Worm (Caenorhabditis elegans) whole organism, midembryonic: Measurements from ENCODE around the gene Y49G5B.1.

Experiments
- T22C8.4 ChIP-seq: fragments of 200-800 bp; sonication (Bioruptor generic); IDR thresholded peaks from 2 replicates; pipeline ENCODE4 v1.3.6; 2022; ENCODE audit warnings: missing genetic modification characterization, missing compliant biosample characterization
- cog-1 ChIP-seq: sonication (generic microtip); optimal IDR thresholded peaks from 2 replicates; lab custom pipeline; 2016; ENCODE audit warnings: missing genetic modification characterization, missing compliant biosample characterization
- flt-1 ChIP-seq: fragments of 200-800 bp; sonication (Bioruptor generic); IDR thresholded peaks from 2 replicates; pipeline ENCODE4 v1.3.6; 2022; ENCODE audit warnings: missing genetic modification characterization, missing compliant biosample characterization
- klf-2 ChIP-seq: fragments of 200-800 bp; sonication (Bioruptor generic); conservative IDR thresholded peaks from 2 replicates; pipeline ENCODE4 v1.3.6; 2022; ENCODE audit warnings: missing genetic modification reagents, missing genetic modification characterization, missing compliant biosample characterization
- med-1 ChIP-seq: sonication (generic microtip); optimal IDR thresholded peaks from 2 replicates; lab custom pipeline; 2017; ENCODE audit warnings: missing genetic modification characterization, mild to moderate bottlenecking, missing compliant biosample characterization, antibody characterized with exemption, missing genetic modification reagents; ENCODE audit not compliant: insufficient read depth
- ref-1 ChIP-seq: fragments of 200-800 bp; sonication (Bioruptor generic); conservative IDR thresholded peaks from 2 replicates; pipeline ENCODE4 v1.3.6; 2022; ENCODE audit warnings: missing genetic modification reagents, missing genetic modification characterization, missing compliant biosample characterization
- tab-1 ChIP-seq: fragments of 200-800 bp; sonication (Bioruptor generic); IDR thresholded peaks from 2 replicates; pipeline ENCODE4 v1.3.6; 2022; ENCODE audit warnings: missing genetic modification characterization, missing compliant biosample characterization
- ztf-23 ChIP-seq: fragments of 200-800 bp; sonication (Bioruptor generic); IDR thresholded peaks from 2 replicates; pipeline ENCODE4 v1.3.6; 2022; ENCODE audit warnings: missing genetic modification reagents, missing genetic modification characterization, missing compliant biosample characterization
- ztf-29 ChIP-seq: fragments of 200-800 bp; sonication (Bioruptor generic); IDR thresholded peaks from 2 replicates; pipeline ENCODE4 v1.3.6; 2022; ENCODE audit warnings: missing genetic modification reagents, missing genetic modification characterization, missing compliant biosample characterization

Y49G5B.1 gene

ce11 chrV:5223044-5223443, at the start of gene Y49G5B.1:
Gene Y49G5B.1, plus strand, starts transcription at chrV:5223367.
- TF ChIP-seq ref-1 (no peak), tab-1 (GFP tag; lab: Robert Waterston, UW) (no peak), T22C8.4 (no peak), klf-2 (GFP tag; lab: Robert Waterston, UW) (no peak), ztf-29 (GFP tag; lab: Robert Waterston, UW) (no peak), med-1 (GFP tag; lab: Kevin White, UChicago) (no peak), ztf-23 (GFP tag; lab: Robert Waterston, UW) (no peak), flt-1 (GFP tag; lab: Robert Waterston, UW) (no peak), cog-1 (tag; lab: Kevin White, UChicago) (no peak)

ce11 chrV:5177209-5177608, 46.0 kb upstream of the Y49G5B.1 start, which contains the start of gene ugt-51:
Gene ugt-51, minus strand, starts transcription at chrV:5177309.
- TF ChIP-seq cog-1 (tag; lab: Kevin White, UChicago) = no peak

ce11 chrV:5178051-5178450, 45.1 kb upstream of the Y49G5B.1 start:
- TF ChIP-seq med-1 (GFP tag; lab: Kevin White, UChicago) = no peak
- TF ChIP-seq klf-2 (GFP tag; lab: Robert Waterston, UW) = no peak
- TF ChIP-seq ztf-29 (GFP tag; lab: Robert Waterston, UW) = no peak
- TF ChIP-seq tab-1 (GFP tag; lab: Robert Waterston, UW) = no peak
- TF ChIP-seq flt-1 (GFP tag; lab: Robert Waterston, UW) = no peak
- TF ChIP-seq cog-1 (tag; lab: Kevin White, UChicago) = no peak
- TF ChIP-seq ztf-23 (GFP tag; lab: Robert Waterston, UW) = no peak
- TF ChIP-seq T22C8.4 = no peak
- no peak for TF ChIP-seq ref-1

- TF ChIP-seq T22C8.4 = no peak
- no peak for TF ChIP-seq ztf-29 (GFP tag; lab: Robert Waterston, UW)
- no peak for TF ChIP-seq med-1 (GFP tag; lab: Kevin White, UChicago)
- no peak for TF ChIP-seq ref-1
- TF ChIP-seq flt-1 (GFP tag; lab: Robert Waterston, UW) = no peak
- no peak for TF ChIP-seq tab-1 (GFP tag; lab: Robert Waterston, UW)
- TF ChIP-seq cog-1 (tag; lab: Kevin White, UChicago) = no peak
- no peak for TF ChIP-seq klf-2 (GFP tag; lab: Robert Waterston, UW)
- TF ChIP-seq ztf-23 (GFP tag; lab: Robert Waterston, UW) = no peak
Measured at ce11 chrV:5181612-5182011, 41.6 kb upstream of the Y49G5B.1 start, which contains the start of gene C03A7.2. Gene C03A7.2, plus strand, starts transcription at chrV:5181912.

ce11 chrV:5192501-5192900, 30.7 kb upstream of the Y49G5B.1 start, which contains the start of gene C03A7.13:
Gene C03A7.13, minus strand, starts transcription at chrV:5192543.
- TF ChIP-seq ztf-23 (GFP tag; lab: Robert Waterston, UW) (no peak), med-1 (GFP tag; lab: Kevin White, UChicago) (no peak), T22C8.4 (no peak), cog-1 (tag; lab: Kevin White, UChicago) (no peak), ref-1 (no peak), ztf-29 (GFP tag; lab: Robert Waterston, UW) (no peak), tab-1 (GFP tag; lab: Robert Waterston, UW) (no peak), flt-1 (GFP tag; lab: Robert Waterston, UW) (no peak), klf-2 (GFP tag; lab: Robert Waterston, UW) (no peak)

- TF ChIP-seq ref-1 = no peak
- TF ChIP-seq klf-2 (GFP tag; lab: Robert Waterston, UW) = 0 out of 2 replicates have a peak, but pooled peaks have one; percentile 18
- TF ChIP-seq tab-1 (GFP tag; lab: Robert Waterston, UW) = no peak
- TF ChIP-seq flt-1 (GFP tag; lab: Robert Waterston, UW) = no peak
Measured at ce11 chrV:5194508-5194907, 28.7 kb upstream of the Y49G5B.1 start, which contains the start of gene abu-8. Gene abu-8, minus strand, starts transcription at chrV:5194608.

ce11 chrV:5198240-5198639, 24.9 kb upstream of the Y49G5B.1 start, which contains the start of gene Y47A7.2:
Gene Y47A7.2, minus strand, starts transcription at chrV:5198340.
- no peak for TF ChIP-seq ref-1
- TF ChIP-seq flt-1 (GFP tag; lab: Robert Waterston, UW) = no peak
- no peak for TF ChIP-seq med-1 (GFP tag; lab: Kevin White, UChicago)
- no peak for TF ChIP-seq tab-1 (GFP tag; lab: Robert Waterston, UW)
- no peak for TF ChIP-seq ztf-23 (GFP tag; lab: Robert Waterston, UW)
- no peak for TF ChIP-seq ztf-29 (GFP tag; lab: Robert Waterston, UW)
- TF ChIP-seq cog-1 (tag; lab: Kevin White, UChicago) = no peak
- no peak for TF ChIP-seq klf-2 (GFP tag; lab: Robert Waterston, UW)
- TF ChIP-seq T22C8.4 = no peak

- no peak for TF ChIP-seq ref-1
- no peak for TF ChIP-seq ztf-23 (GFP tag; lab: Robert Waterston, UW)
- no peak for TF ChIP-seq cog-1 (tag; lab: Kevin White, UChicago)
- no peak for TF ChIP-seq klf-2 (GFP tag; lab: Robert Waterston, UW)
- TF ChIP-seq tab-1 (GFP tag; lab: Robert Waterston, UW) = no peak
- no peak for TF ChIP-seq med-1 (GFP tag; lab: Kevin White, UChicago)
- TF ChIP-seq flt-1 (GFP tag; lab: Robert Waterston, UW) = no peak
- no peak for TF ChIP-seq T22C8.4
- TF ChIP-seq ztf-29 (GFP tag; lab: Robert Waterston, UW) = no peak
Measured at ce11 chrV:5200188-5200587, 23.0 kb upstream of the Y49G5B.1 start.

ce11 chrV:5201706-5202105, 21.5 kb upstream of the Y49G5B.1 start:
- TF ChIP-seq ztf-29 (GFP tag; lab: Robert Waterston, UW) (no peak), tab-1 (GFP tag; lab: Robert Waterston, UW) (no peak), klf-2 (GFP tag; lab: Robert Waterston, UW) (no peak), T22C8.4 (no peak), cog-1 (tag; lab: Kevin White, UChicago) (no peak), ztf-23 (GFP tag; lab: Robert Waterston, UW) (no peak), flt-1 (GFP tag; lab: Robert Waterston, UW) (no peak)

- TF ChIP-seq cog-1 (tag; lab: Kevin White, UChicago) (no peak), ztf-23 (GFP tag; lab: Robert Waterston, UW) (no peak), T22C8.4 (no peak), tab-1 (GFP tag; lab: Robert Waterston, UW) (no peak), ztf-29 (GFP tag; lab: Robert Waterston, UW) (no peak), flt-1 (GFP tag; lab: Robert Waterston, UW) (no peak), klf-2 (GFP tag; lab: Robert Waterston, UW) (no peak), ref-1 (no peak), med-1 (GFP tag; lab: Kevin White, UChicago) (no peak)
Measured at ce11 chrV:5203643-5204042, 19.5 kb upstream of the Y49G5B.1 start.
